Worm (Caenorhabditis elegans) whole organism, L1 larva: ENCODE results near the gene cpt-5.
A peak's percentile ranks its signal among the peaks of the same experiment; 100 is the strongest.

Experiments
- C16A3.4 ChIP-seq: fragments of 150-350 bp; optimal IDR thresholded peaks from 2 replicates; lab custom pipeline; 2014; ENCODE audit warnings: missing biosample characterization, missing genetic modification characterization
- aha-1 ChIP-seq: fragments of 150-350 bp; optimal IDR thresholded peaks from 2 replicates; lab custom pipeline; 2014; ENCODE audit warnings: missing biosample characterization, missing genetic modification characterization
- ceh-8 ChIP-seq: fragments of 200-800 bp; sonication (Bioruptor generic); optimal IDR thresholded peaks from 2 replicates; lab custom pipeline; 2018; ENCODE audit warnings: mild to moderate bottlenecking, missing genetic modification characterization, moderate library complexity, missing compliant biosample characterization
- ceh-90 ChIP-seq: sonication (generic microtip); optimal IDR thresholded peaks from 2 replicates; lab custom pipeline; 2016; ENCODE audit warnings: missing genetic modification characterization, missing compliant biosample characterization
- ces-1 ChIP-seq: fragments of 150-350 bp; optimal IDR thresholded peaks from 2 replicates; lab custom pipeline; 2014; ENCODE audit warnings: missing biosample characterization, missing genetic modification reagents, missing genetic modification characterization
- efl-1 ChIP-seq, 4 experiments: fragments of 150-350 bp; optimal IDR thresholded peaks in 3 of 4; peaks in 1 of 4; 1 replicate in 1 of 4; 2 replicates in 3 of 4; lab custom pipeline; 2014; ENCODE audit warnings: missing biosample characterization in 2 of 4, missing genetic modification characterization in 2 of 4, missing genetic modification reagents in 2 of 4
- efl-3 ChIP-seq: fragments of 200-800 bp; sonication (Bioruptor generic); optimal IDR thresholded peaks from 2 replicates; lab custom pipeline; 2018; ENCODE audit warnings: mild to moderate bottlenecking, missing genetic modification characterization, missing compliant biosample characterization
- egl-27 ChIP-seq, 2 experiments: fragments of 150-350 bp in 1 of 2; sonication (generic microtip); optimal IDR thresholded peaks; 3 replicates each; lab custom pipeline; 2017 to 2018; ENCODE audit warnings: missing biosample characterization in 2 of 2, missing genetic modification characterization in 2 of 2, missing genetic modification reagents in 2 of 2
- elt-2 ChIP-seq: sonication (generic microtip); optimal IDR thresholded peaks from 2 replicates; lab custom pipeline; 2016; ENCODE audit warnings: missing genetic modification characterization, mild to moderate bottlenecking, inconsistent platforms, missing compliant biosample characterization, missing genetic modification reagents
- fkh-8 ChIP-seq: sonication (generic microtip); optimal IDR thresholded peaks from 2 replicates; lab custom pipeline; 2016; ENCODE audit warnings: mild to moderate bottlenecking, missing genetic modification characterization, missing compliant biosample characterization
- fos-1 ChIP-seq: fragments of 150-350 bp; optimal IDR thresholded peaks from 2 replicates; lab custom pipeline; 2014; ENCODE audit warnings: missing biosample characterization, missing genetic modification characterization
- grh-1 ChIP-seq: fragments of 200-800 bp; sonication (Bioruptor generic); IDR thresholded peaks from 2 replicates; pipeline ENCODE4 v1.3.6; 2022; ENCODE audit warnings: missing genetic modification reagents, missing genetic modification characterization, missing compliant biosample characterization
- hlh-4 ChIP-seq: sonication (generic microtip); optimal IDR thresholded peaks from 2 replicates; lab custom pipeline; 2016; ENCODE audit warnings: mild to moderate bottlenecking, missing genetic modification characterization, missing compliant biosample characterization
- isw-1 ChIP-seq: fragments of 200-800 bp; sonication (Bioruptor generic); IDR thresholded peaks from 2 replicates; pipeline ENCODE4 v1.3.6; 2022; ENCODE audit warnings: missing genetic modification characterization, missing compliant biosample characterization
- lin-14 ChIP-seq: fragments of 200-800 bp; sonication (Bioruptor generic); optimal IDR thresholded peaks from 2 replicates; lab custom pipeline; 2018; ENCODE audit warnings: mild to moderate bottlenecking, missing genetic modification characterization, moderate library complexity, missing compliant biosample characterization
- lin-35 ChIP-seq, 2 experiments: fragments of 150-350 bp; optimal IDR thresholded peaks; 2 replicates each; lab custom pipeline; 2014; ENCODE audit warnings: missing biosample characterization in 2 of 2, missing genetic modification characterization in 2 of 2, missing genetic modification reagents in 2 of 2
- lin-39 ChIP-seq: fragments of 150-350 bp; optimal IDR thresholded peaks from 2 replicates; lab custom pipeline; 2014; ENCODE audit warnings: missing biosample characterization, missing genetic modification reagents, missing genetic modification characterization
- lsy-2 ChIP-seq, 2 experiments: fragments of 150-350 bp; optimal IDR thresholded peaks; 2 replicates each; lab custom pipeline; 2014; ENCODE audit warnings: missing biosample characterization in 2 of 2, missing genetic modification characterization in 2 of 2
- mdl-1 ChIP-seq, 2 experiments: fragments of 150-350 bp; optimal IDR thresholded peaks; 2 replicates each; lab custom pipeline; 2014 to 2017; ENCODE audit warnings: missing biosample characterization in 2 of 2, missing genetic modification characterization in 2 of 2, inconsistent platforms in 1 of 2
- nhr-19 ChIP-seq: fragments of 200-800 bp; sonication (Bioruptor generic); conservative IDR thresholded peaks from 2 replicates; pipeline ENCODE4 v1.3.6; 2022; ENCODE audit warnings: missing genetic modification characterization, missing compliant biosample characterization
- nhr-20 ChIP-seq: sonication (generic microtip); optimal IDR thresholded peaks from 2 replicates; lab custom pipeline; 2016; ENCODE audit warnings: mild to moderate bottlenecking, missing genetic modification characterization, missing compliant biosample characterization
- nhr-237 ChIP-seq: fragments of 150-350 bp; optimal IDR thresholded peaks from 2 replicates; lab custom pipeline; 2014; ENCODE audit warnings: missing biosample characterization, missing genetic modification characterization
- nhr-47 ChIP-seq: sonication (generic microtip); optimal IDR thresholded peaks from 2 replicates; lab custom pipeline; 2016; ENCODE audit warnings: mild to moderate bottlenecking, missing genetic modification characterization, moderate library complexity, missing compliant biosample characterization
- nhr-71 ChIP-seq: sonication (generic microtip); optimal IDR thresholded peaks from 2 replicates; lab custom pipeline; 2016; ENCODE audit warnings: mild to moderate bottlenecking, missing genetic modification characterization, moderate library complexity, missing compliant biosample characterization
- nhr-85 ChIP-seq: sonication (generic microtip); peaks from one replicate; lab custom pipeline; 2016; ENCODE audit warnings: missing genetic modification characterization, inconsistent platforms, missing compliant biosample characterization
- nhr-90 ChIP-seq: sonication (generic microtip); optimal IDR thresholded peaks from 2 replicates; lab custom pipeline; 2016; ENCODE audit warnings: mild to moderate bottlenecking, missing genetic modification characterization, missing compliant biosample characterization; ENCODE audit not compliant: poor library complexity
- sptf-1 ChIP-seq: fragments of 150-350 bp; optimal IDR thresholded peaks from 2 replicates; lab custom pipeline; 2014; ENCODE audit warnings: missing biosample characterization, missing genetic modification characterization
- sup-37 ChIP-seq: fragments of 200-800 bp; sonication (Bioruptor generic); optimal IDR thresholded peaks from 2 replicates; lab custom pipeline; 2018; ENCODE audit warnings: mild to moderate bottlenecking, missing genetic modification characterization, missing compliant biosample characterization
- swsn-7 ChIP-seq: sonication (generic microtip); optimal IDR thresholded peaks from 2 replicates; lab custom pipeline; 2016; ENCODE audit warnings: missing genetic modification characterization, missing compliant biosample characterization
- tbx-2 ChIP-seq: sonication (generic microtip); optimal IDR thresholded peaks from 2 replicates; lab custom pipeline; 2016; ENCODE audit warnings: missing genetic modification characterization, missing compliant biosample characterization
- tlp-1 ChIP-seq: fragments of 150-350 bp; optimal IDR thresholded peaks from 2 replicates; lab custom pipeline; 2014; ENCODE audit warnings: missing biosample characterization, missing genetic modification characterization
- unc-130 ChIP-seq: fragments of 150-350 bp; optimal IDR thresholded peaks from 2 replicates; lab custom pipeline; 2017; ENCODE audit warnings: missing biosample characterization, missing genetic modification characterization, inconsistent platforms
- unc-30 ChIP-seq: sonication (generic microtip); optimal IDR thresholded peaks from 2 replicates; lab custom pipeline; 2017; ENCODE audit warnings: missing biosample characterization, missing genetic modification characterization
- unc-98 ChIP-seq: fragments of 200-800 bp; sonication (Bioruptor generic); IDR thresholded peaks from 2 replicates; pipeline ENCODE4 v1.3.6; 2022; ENCODE audit warnings: missing genetic modification characterization, missing compliant biosample characterization
- vab-15 ChIP-seq: sonication (generic microtip); optimal IDR thresholded peaks from 2 replicates; lab custom pipeline; 2017; ENCODE audit warnings: missing genotype, mild to moderate bottlenecking, missing genetic modification characterization, missing compliant biosample characterization
- zag-1 ChIP-seq: fragments of 150-350 bp; optimal IDR thresholded peaks from 2 replicates; lab custom pipeline; 2014; ENCODE audit warnings: missing biosample characterization, missing genetic modification characterization
- ztf-11 ChIP-seq, 2 experiments: sonication (generic microtip); optimal IDR thresholded peaks; 2 replicates each; lab custom pipeline; 2016 to 2017; ENCODE audit warnings: missing genetic modification characterization in 2 of 2, missing biosample characterization in 1 of 2, missing compliant biosample characterization in 1 of 2

The cpt-5 gene

DNA sequence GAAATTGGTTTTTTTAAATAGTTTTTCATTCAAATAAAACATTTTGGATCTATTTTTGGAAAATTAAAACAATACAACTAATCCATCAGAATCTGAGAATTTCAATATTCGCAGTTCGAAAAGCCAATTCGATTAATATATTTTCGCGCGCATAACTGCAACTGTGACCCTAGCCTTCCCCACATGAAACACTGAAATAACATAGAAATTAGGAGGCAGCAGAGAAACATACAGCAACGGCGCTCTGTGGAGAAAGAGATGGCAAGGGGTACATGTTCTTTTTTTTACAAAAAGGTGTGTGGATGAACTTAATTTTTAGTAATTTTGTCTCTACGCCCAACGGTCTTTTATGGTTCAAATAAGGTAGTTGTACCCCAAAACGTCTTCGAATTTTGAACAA, 7.2 kb downstream of the cpt-5 start (continued):
- TF ChIP-seq ceh-90 (no peak), ceh-8 (no peak), zag-1 (tag; lab: Kevin White, UChicago) (no peak), lin-14 (GFP tag; lab: Kevin White, UChicago) (peak; percentile 58), nhr-20 (tag; lab: Kevin White, UChicago) (no peak), lsy-2 (tag; optimal IDR thresholded peaks at IDR 0.05; lab: Kevin White, UChicago) (peak in 1 of 2 experiments; percentile 41), nhr-47 (tag; lab: Kevin White, UChicago) (no peak), mdl-1 (tag; optimal IDR thresholded peaks at IDR 0.05; lab: Kevin White, UChicago) (no peak), nhr-85 (tag; lab: Kevin White, UChicago) (no peak)

ce11 chrV:13880607-13881006, 7.6 kb downstream of the cpt-5 start, which contains the start of gene T22G5.3:
Gene T22G5.3, plus strand, starts transcription at chrV:13880907.
- no peak for TF ChIP-seq aha-1 (tag; lab: Kevin White, UChicago)
- TF ChIP-seq grh-1 (GFP tag; lab: Robert Waterston, UW): no peak
- TF ChIP-seq nhr-237 (tag; lab: Kevin White, UChicago): no peak

ce11 chrV:13882192-13882591, 9.2 kb downstream of the cpt-5 start:
- peak; percentile 53; the same call in 1 of the 2 replicates for TF ChIP-seq unc-98
- TF ChIP-seq isw-1: peak; percentile 11; the same call in 1 of the 2 replicates

DNA sequence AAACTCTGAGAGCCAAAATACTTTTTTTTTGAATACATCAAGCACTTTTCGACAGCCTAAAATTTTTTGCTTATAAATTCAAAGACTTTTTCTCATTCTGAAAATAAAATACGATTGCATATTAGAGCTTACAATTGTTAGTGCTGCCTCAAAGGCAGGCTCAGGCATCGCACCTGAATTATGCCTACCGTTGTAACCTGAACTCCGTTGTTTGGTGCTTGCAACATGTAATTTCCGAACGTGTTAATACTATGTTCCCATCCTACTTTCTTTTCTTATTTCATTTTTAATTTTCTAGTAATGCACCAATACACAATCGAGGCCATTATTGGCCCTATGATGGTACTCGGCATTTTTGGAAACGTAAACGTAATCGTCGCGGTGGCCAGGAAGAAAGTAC, 14.4 kb downstream of the cpt-5 start, which contains the start of gene srsx-19:
TSS of gene srsx-19 (plus strand) at position 301 of the 400 bp plus-strand sequence.
- TF ChIP-seq lin-35 (GFP tag; optimal IDR thresholded peaks at IDR 0.05; lab: Kevin White, UChicago): no peak
- no peak for TF ChIP-seq ces-1 (GFP tag; lab: Kevin White, UChicago)
- no peak for TF ChIP-seq sup-37 (GFP tag; lab: Kevin White, UChicago)
- no peak for TF ChIP-seq swsn-7 (tag; lab: Kevin White, UChicago)
- no peak for TF ChIP-seq fos-1 (tag; lab: Kevin White, UChicago)
- TF ChIP-seq tlp-1 (tag; lab: Kevin White, UChicago): no peak
- no peak for TF ChIP-seq lin-39
- no peak for TF ChIP-seq aha-1 (tag; lab: Kevin White, UChicago)
- TF ChIP-seq nhr-20 (tag; lab: Kevin White, UChicago): no peak

DNA sequence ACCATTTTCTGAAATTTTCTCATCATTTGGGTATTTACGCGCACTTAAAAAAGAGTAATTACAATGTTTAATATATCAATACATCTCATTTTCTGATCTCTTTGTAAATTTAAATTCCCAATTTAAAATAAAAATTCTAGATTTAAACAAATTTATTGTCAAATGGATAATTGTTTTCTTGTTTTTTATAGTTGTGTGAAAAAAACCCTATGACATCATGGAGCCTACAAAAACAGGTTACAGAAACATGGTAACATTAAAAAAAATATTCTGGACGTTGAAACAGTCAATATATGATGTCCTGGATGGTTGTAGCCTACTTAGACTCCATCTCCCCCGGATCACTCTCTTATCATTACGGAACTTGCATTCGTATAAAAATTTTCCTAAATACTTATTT, 16.5 kb downstream of the cpt-5 start, which contains the start of gene spp-12:
TSS of gene spp-12 (plus strand) at position 301 of the 400 bp plus-strand sequence.
- TF ChIP-seq nhr-237 (tag; lab: Kevin White, UChicago): no peak
- no peak for TF ChIP-seq efl-1 (optimal IDR thresholded peaks at IDR 0.05; lab: Kevin White, UChicago)
- peak in 1 of 2 experiments; percentile 6 for TF ChIP-seq efl-1 (GFP tag; optimal IDR thresholded peaks at IDR 0.05 in 1 of 2; lab: Kevin White, UChicago)
- no peak for TF ChIP-seq lsy-2 (tag; optimal IDR thresholded peaks at IDR 0.05; lab: Kevin White, UChicago)
- TF ChIP-seq, all 84 proteins: peak for 1

DNA sequence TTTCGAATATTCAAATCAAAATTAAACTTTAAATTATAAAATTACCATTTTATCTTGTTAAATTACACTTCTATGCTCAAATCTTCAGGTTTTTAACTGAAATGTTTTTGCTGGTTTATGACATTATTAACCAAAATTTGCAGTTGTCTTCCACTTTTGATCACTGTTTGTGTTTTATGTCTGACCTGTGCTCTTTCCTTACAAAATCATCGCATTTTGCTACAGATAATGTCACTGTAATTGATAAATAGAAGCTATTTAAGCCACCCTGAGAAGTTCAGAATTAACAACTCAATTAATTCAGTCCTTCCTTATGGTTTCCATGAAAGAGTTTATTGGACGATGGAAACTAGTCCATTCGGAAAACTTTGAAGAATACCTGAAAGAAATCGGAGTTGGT, 17.5 kb downstream of the cpt-5 start, which contains the start of gene lbp-8:
TSS of gene lbp-8 (plus strand) at position 301 of the 400 bp plus-strand sequence.
- no peak for TF ChIP-seq nhr-85 (tag; lab: Kevin White, UChicago)
- no peak for TF ChIP-seq unc-98
- TF ChIP-seq lin-39: no peak
- TF ChIP-seq ztf-11 (tag; optimal IDR thresholded peaks at IDR 0.05; lab: Kevin White, UChicago): no peak
- TF ChIP-seq fos-1 (tag; lab: Kevin White, UChicago): no peak
- no peak for TF ChIP-seq isw-1
- TF ChIP-seq hlh-4 (tag; lab: Kevin White, UChicago): no peak
- no peak for TF ChIP-seq fkh-8 (tag; lab: Kevin White, UChicago)
- no peak for TF ChIP-seq nhr-19 (GFP tag; lab: Robert Waterston, UW)

DNA sequence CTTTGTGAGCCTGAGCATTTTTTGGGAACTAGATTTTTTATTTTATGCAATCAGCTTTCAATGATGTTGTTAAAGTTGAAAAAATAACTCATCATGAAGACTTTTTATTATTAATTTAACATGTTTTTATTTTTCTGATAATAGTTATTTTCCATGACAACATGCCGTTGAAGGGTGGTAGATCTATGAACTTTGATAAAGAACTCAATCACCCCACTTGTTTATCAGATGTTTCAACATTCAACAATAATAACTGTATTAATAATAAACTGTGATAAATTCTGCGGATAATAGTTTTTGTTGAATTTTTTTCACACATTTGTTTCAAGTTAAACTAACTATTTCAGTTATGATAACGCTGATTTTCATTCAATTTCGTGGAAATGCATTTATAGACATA, 18.5 kb downstream of the cpt-5 start:
- TF ChIP-seq vab-15 (tag; lab: Kevin White, UChicago): no peak
- TF ChIP-seq tbx-2 (tag; lab: Kevin White, UChicago): no peak
- no peak for TF ChIP-seq egl-27 (tag; optimal IDR thresholded peaks at IDR 0.05; lab: Kevin White, UChicago)
- TF ChIP-seq efl-3 (GFP tag; lab: Kevin White, UChicago): no peak
- TF ChIP-seq nhr-20 (tag; lab: Kevin White, UChicago): peak; percentile 33
- TF ChIP-seq zag-1 (tag; lab: Kevin White, UChicago): no peak
- TF ChIP-seq sptf-1 (tag; lab: Kevin White, UChicago): no peak
- TF ChIP-seq nhr-90 (tag; lab: Kevin White, UChicago): no peak
- TF ChIP-seq unc-30 (tag; lab: Kevin White, UChicago): no peak
- TF ChIP-seq C16A3.4 (tag; lab: Kevin White, UChicago): no peak
- peak; percentile 63 for TF ChIP-seq nhr-85 (tag; lab: Kevin White, UChicago)
- TF ChIP-seq nhr-19 (GFP tag; lab: Robert Waterston, UW): 0 out of 2 replicates have a peak, but pooled peaks have one; percentile 13
- TF ChIP-seq elt-2: peak; percentile 59
- no peak for TF ChIP-seq swsn-7 (tag; lab: Kevin White, UChicago)
- no peak for TF ChIP-seq nhr-47 (tag; lab: Kevin White, UChicago)
- peak; percentile 40 for TF ChIP-seq nhr-71
- TF ChIP-seq unc-130 (tag; lab: Kevin White, UChicago): no peak
- TF ChIP-seq, all 84 proteins: peak for 5
